Worm (Caenorhabditis elegans) whole organism, young adult: Measurements from ENCODE around the gene gcn-1.
A peak's percentile ranks its signal among the peaks of the same experiment; 100 is the strongest.

Source experiments
- C17E4.6 ChIP-seq: fragments of 200-800 bp; sonication (Bioruptor generic); IDR thresholded peaks from 2 replicates; pipeline ENCODE4 v1.3.6; 2022; ENCODE audit warnings: missing genetic modification reagents, missing genetic modification characterization, missing compliant biosample characterization
- K11D2.4 ChIP-seq: fragments of 200-800 bp; sonication (Bioruptor generic); IDR thresholded peaks from 2 replicates; pipeline ENCODE4 v1.3.6; 2022; ENCODE audit warnings: missing genetic modification reagents, missing genetic modification characterization, missing compliant biosample characterization
- ama-1 ChIP-seq, 3 experiments: fragments of 150-350 bp in 1 of 3; sonication (generic microtip) in 2 of 3; optimal IDR thresholded peaks; 2 replicates each; lab custom pipeline; 2014 to 2018; ENCODE audit warnings: missing biosample characterization in 2 of 3, missing genetic modification characterization in 2 of 3, missing genetic modification reagents in 2 of 3
- bed-2 ChIP-seq: fragments of 200-800 bp; sonication (Bioruptor generic); IDR thresholded peaks from 2 replicates; pipeline ENCODE4 v1.3.6; 2022; ENCODE audit warnings: missing genetic modification reagents, missing genetic modification characterization, missing compliant biosample characterization
- him-1 ChIP-seq: sonication (generic microtip); optimal IDR thresholded peaks from 2 replicates; lab custom pipeline; 2016; ENCODE audit warnings: missing genotype, missing genetic modification reagents, missing genetic modification characterization, missing compliant biosample characterization
- hmg-20 ChIP-seq: fragments of 200-800 bp; sonication (Bioruptor generic); IDR thresholded peaks from 2 replicates; pipeline ENCODE4 v1.3.6; 2022; ENCODE audit warnings: missing genetic modification reagents, missing genetic modification characterization, missing compliant biosample characterization
- lag-1 ChIP-seq: fragments of 200-800 bp; sonication (Bioruptor generic); IDR thresholded peaks from 2 replicates; pipeline ENCODE4 v1.3.6; 2022; ENCODE audit warnings: missing genetic modification reagents, missing genetic modification characterization, missing compliant biosample characterization
- lin-35 ChIP-seq, 3 experiments: fragments of 150-350 bp in 2 of 3; sonication (generic microtip) in 1 of 3; optimal IDR thresholded peaks; 2 replicates each; lab custom pipeline; 2014 to 2018; ENCODE audit warnings: missing biosample characterization in 3 of 3, missing genetic modification characterization in 3 of 3, missing genetic modification reagents in 3 of 3
- mcd-1 ChIP-seq: fragments of 200-800 bp; sonication (Bioruptor generic); IDR thresholded peaks from 2 replicates; pipeline ENCODE4 v1.3.6; 2022; ENCODE audit warnings: missing genetic modification reagents, missing genetic modification characterization, missing compliant biosample characterization
- zim-3 ChIP-seq: sonication (generic microtip); optimal IDR thresholded peaks from 2 replicates; lab custom pipeline; 2017; ENCODE audit warnings: mild to moderate bottlenecking, missing genetic modification characterization, moderate library complexity, missing compliant biosample characterization

DNA sequence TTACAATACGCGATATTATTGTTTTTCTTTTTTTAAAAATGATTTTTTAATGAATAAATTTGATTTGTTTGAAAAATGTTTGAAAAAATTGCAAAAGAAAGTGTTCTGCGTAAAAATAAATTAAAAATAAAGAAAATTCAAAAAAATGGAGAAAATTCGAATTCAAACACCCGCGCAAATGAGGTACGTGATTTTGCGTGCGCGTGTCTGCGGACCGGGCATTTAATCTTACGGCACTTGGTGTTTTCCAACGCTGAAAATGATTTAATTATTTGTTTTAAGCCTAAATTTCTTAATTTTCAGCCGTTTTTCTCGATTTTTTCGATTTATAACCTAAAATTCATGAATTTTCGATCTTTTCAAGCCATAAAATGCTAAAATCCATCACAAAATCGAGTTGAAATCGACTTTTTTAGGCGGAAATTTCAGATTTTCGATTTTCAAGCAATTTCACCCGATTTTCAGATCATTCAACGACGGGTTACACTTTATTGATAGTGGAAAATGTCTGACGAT is at the start of gene gcn-1:
- TF ChIP-seq mcd-1, result peak; percentile 77
- TF ChIP-seq K11D2.4, result no peak
- TF ChIP-seq bed-2 (GFP tag; lab: Robert Waterston, UW), result no peak
- TF ChIP-seq lin-35 (GFP tag; optimal IDR thresholded peaks at IDR 0.05; lab: Kevin White, UChicago), result peak; percentile 37 to 96 (median 57)
- TF ChIP-seq him-1, result peak; percentile 54
- no peak for TF ChIP-seq C17E4.6 (GFP tag; lab: Robert Waterston, UW)
- TF ChIP-seq ama-1 (optimal IDR thresholded peaks at IDR 0.05; lab: Kevin White, UChicago), result no peak
- TF ChIP-seq ama-1 (GFP tag; optimal IDR thresholded peaks at IDR 0.05; lab: Kevin White, UChicago), result no peak
- no peak for TF ChIP-seq hmg-20
- TF ChIP-seq lag-1 (GFP tag; lab: Robert Waterston, UW), result no peak
- no peak for TF ChIP-seq zim-3 (tag; lab: Kevin White, UChicago)
